Worm (Caenorhabditis elegans): ENCODE measurements around the gene ifd-2.

DNA sequence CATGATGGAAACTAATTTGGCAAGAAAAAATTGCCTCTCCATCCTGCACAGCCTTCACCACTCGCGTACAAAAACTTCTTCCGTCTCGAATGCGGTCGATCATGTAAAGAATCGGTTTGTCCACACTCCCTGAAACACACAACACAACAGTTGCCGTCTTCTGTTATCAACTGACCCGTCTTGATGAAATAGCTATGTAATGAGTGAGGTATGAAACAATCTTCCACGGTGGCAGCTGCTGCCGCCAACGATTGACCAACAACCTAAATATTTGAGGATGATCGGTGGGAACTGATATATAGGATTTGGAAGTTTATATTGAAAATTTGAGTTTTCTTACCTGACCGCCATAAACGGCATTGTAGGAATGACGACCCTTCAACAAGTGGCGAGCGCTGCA lies 3.5 kb downstream of the ifd-2 start:
- TF ChIP-seq madf-2 (tag; optimal IDR thresholded peaks at IDR 0.05) (no peak), nhr-11 (tag; optimal IDR thresholded peaks at IDR 0.05) (no peak), nhr-232 (tag; optimal IDR thresholded peaks at IDR 0.05) (no peak), che-1 (tag; optimal IDR thresholded peaks at IDR 0.05) (no peak), unc-3 (GFP tag; conservative IDR thresholded peaks at IDR 0.05) (no peak), unc-3 (tag; optimal IDR thresholded peaks at IDR 0.05) (no peak), ref-2 (tag; optimal IDR thresholded peaks at IDR 0.05) (no peak), npax-4 (tag; optimal IDR thresholded peaks at IDR 0.05) (no peak), ama-1 (optimal IDR thresholded peaks at IDR 0.05) (no peak), hlh-30 (tag; optimal IDR thresholded peaks at IDR 0.05; ENCODE audit: insufficient read depth) (no peak)
